Fruit fly (Drosophila melanogaster): Measurements from ENCODE around the gene tex.

DNA sequence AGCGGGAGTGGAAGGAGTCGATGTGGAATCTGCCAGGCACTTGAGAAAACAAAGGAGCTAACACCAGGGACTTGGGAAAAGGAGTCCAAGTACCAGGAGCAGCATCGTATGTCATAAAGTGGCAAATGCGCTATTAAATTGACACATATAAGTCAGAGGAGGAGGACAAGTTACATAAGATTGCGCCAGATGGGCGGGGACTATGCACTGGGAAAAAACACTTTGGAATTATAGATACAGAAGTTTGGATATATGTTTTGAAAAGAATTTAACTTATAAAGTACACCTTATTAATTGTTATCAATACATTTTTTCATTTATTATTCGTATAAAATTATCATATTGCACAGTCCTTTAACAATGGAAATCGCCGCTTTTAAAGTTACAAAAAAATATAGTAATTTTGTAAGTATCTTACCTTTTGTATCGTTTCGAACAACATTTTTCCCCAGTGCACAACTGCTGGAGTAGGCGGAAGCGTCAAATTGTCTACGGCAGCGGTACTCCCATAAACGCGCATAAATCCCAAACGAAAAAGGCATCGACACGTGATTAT is 27.6 kb upstream of the tex start:
- TF ChIP-seq pad (GFP tag; optimal IDR thresholded peaks at IDR 0.05): no peak
- no peak for TF ChIP-seq CG1620 (GFP tag; optimal IDR thresholded peaks at IDR 0.05)
- no peak for TF ChIP-seq kay (GFP tag; ENCODE audit: borderline replicate concordance)
- no peak for TF ChIP-seq ovo (GFP tag; optimal IDR thresholded peaks at IDR 0.05)
- no peak for TF ChIP-seq tj (GFP tag; optimal IDR thresholded peaks at IDR 0.05)
- TF ChIP-seq Clk (GFP tag; optimal IDR thresholded peaks at IDR 0.05): no peak
- TF ChIP-seq Hr96 (GFP tag; optimal IDR thresholded peaks at IDR 0.05): no peak
- TF ChIP-seq Mnt (GFP tag; optimal IDR thresholded peaks at IDR 0.05): no peak
- TF ChIP-seq bab1 (GFP tag; optimal IDR thresholded peaks at IDR 0.05): no peak

Data from whole organism, adult.